Worm (Caenorhabditis elegans): ENCODE data around the gene zig-5.

The zig-5 gene

DNA sequence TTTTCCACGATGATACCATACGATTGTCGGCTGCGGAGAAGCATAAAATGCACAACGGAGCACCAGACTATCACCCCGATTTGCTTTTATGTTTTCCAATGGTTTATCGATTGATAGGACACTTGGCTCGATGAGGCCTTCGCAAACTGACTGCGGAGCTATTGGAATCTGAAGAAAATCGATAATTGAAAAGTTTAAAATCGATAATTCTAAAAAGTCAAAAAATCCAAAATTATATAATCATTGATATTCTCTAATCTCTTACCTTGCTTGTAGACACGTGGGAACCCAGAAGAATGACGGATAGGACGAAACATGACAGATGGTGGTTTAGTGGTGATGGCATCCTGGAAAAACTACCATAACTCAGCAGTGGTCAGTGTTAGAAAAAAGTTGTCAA lies at the start of gene zig-5:
TSS of gene zig-5 (minus strand) at position 349 of the 400 bp plus-strand sequence.
- TF ChIP-seq tbx-7 (tag; optimal IDR thresholded peaks at IDR 0.05): no peak
- TF ChIP-seq ceh-22 (tag; optimal IDR thresholded peaks at IDR 0.05): no peak
- TF ChIP-seq unc-3 (GFP tag; conservative IDR thresholded peaks at IDR 0.05): no peak
- no peak for TF ChIP-seq unc-3 (tag; optimal IDR thresholded peaks at IDR 0.05)
- no peak for TF ChIP-seq lim-6 (tag; optimal IDR thresholded peaks at IDR 0.05)
- TF ChIP-seq C38D4.7 (GFP tag; optimal IDR thresholded peaks at IDR 0.05): no peak
- no peak for TF ChIP-seq nhr-232 (tag; optimal IDR thresholded peaks at IDR 0.05)
- TF ChIP-seq C08G9.2 (tag; optimal IDR thresholded peaks at IDR 0.05): no peak
- no peak for TF ChIP-seq pag-3 (tag; optimal IDR thresholded peaks at IDR 0.05; ENCODE audit: borderline replicate concordance)
- no peak for TF ChIP-seq ceh-34 (tag; optimal IDR thresholded peaks at IDR 0.05)
- no peak for TF ChIP-seq ets-4 (tag; optimal IDR thresholded peaks at IDR 0.05)
- no peak for TF ChIP-seq ceh-30 (tag; optimal IDR thresholded peaks at IDR 0.05)
- TF ChIP-seq gmeb-2 (tag; optimal IDR thresholded peaks at IDR 0.05): no peak
- TF ChIP-seq odd-2 (tag; optimal IDR thresholded peaks at IDR 0.05): no peak
- TF ChIP-seq fkh-6 (tag; optimal IDR thresholded peaks at IDR 0.05): no peak
- TF ChIP-seq elt-2 (tag; optimal IDR thresholded peaks at IDR 0.05): no peak
- no peak for TF ChIP-seq che-1 (tag; optimal IDR thresholded peaks at IDR 0.05)
- no peak for TF ChIP-seq pha-2 (tag; optimal IDR thresholded peaks at IDR 0.05)
- no peak for TF ChIP-seq hlh-6 (tag; optimal IDR thresholded peaks at IDR 0.05)
- no peak for TF ChIP-seq ceh-9 (tag; optimal IDR thresholded peaks at IDR 0.05)

DNA sequence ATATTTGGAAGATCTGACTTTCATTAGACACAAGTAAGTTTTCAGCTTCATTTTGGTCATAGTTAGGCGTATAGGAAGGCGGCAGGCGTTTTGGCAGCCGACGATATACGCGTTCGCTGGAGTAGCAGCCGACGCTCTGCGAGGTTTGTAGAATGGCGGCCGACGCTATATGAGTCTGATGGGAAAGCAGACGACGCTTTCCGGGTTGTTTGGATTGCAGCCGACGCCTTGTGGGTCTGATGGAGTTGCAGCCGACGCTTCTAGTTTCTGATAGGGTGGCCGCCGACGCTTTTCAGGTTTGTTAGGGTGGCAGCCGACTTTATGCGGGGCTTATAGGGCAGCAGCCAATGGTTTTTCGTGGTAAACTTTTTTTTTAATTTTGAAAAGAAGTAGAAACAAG lies 49.5 kb upstream of the zig-5 start:
- TF ChIP-seq gmeb-2 (tag; optimal IDR thresholded peaks at IDR 0.05): no peak
- no peak for TF ChIP-seq nhr-232 (tag; optimal IDR thresholded peaks at IDR 0.05)
- TF ChIP-seq eyg-1 (tag; optimal IDR thresholded peaks at IDR 0.05): no peak
- no peak for TF ChIP-seq nfya-1 (tag; optimal IDR thresholded peaks at IDR 0.05)
- TF ChIP-seq elt-4 (tag; optimal IDR thresholded peaks at IDR 0.05): no peak
- TF ChIP-seq npax-4 (tag; optimal IDR thresholded peaks at IDR 0.05): no peak
- TF ChIP-seq pat-9 (tag; optimal IDR thresholded peaks at IDR 0.05): no peak
- TF ChIP-seq hlh-15 (tag; optimal IDR thresholded peaks at IDR 0.05): no peak
- TF ChIP-seq K02D7.2 (tag; optimal IDR thresholded peaks at IDR 0.05): no peak
- TF ChIP-seq ceh-31 (tag; optimal IDR thresholded peaks at IDR 0.05): no peak
- TF ChIP-seq hlh-13 (GFP tag; optimal IDR thresholded peaks at IDR 0.05): no peak
- no peak for TF ChIP-seq syd-9 (tag; optimal IDR thresholded peaks at IDR 0.05)
- no peak for TF ChIP-seq dve-1 (tag; optimal IDR thresholded peaks at IDR 0.05)
- TF ChIP-seq hlh-6 (tag; optimal IDR thresholded peaks at IDR 0.05): no peak
- TF ChIP-seq unc-3 (GFP tag; conservative IDR thresholded peaks at IDR 0.05): no peak
- no peak for TF ChIP-seq unc-3 (tag; optimal IDR thresholded peaks at IDR 0.05)

DNA sequence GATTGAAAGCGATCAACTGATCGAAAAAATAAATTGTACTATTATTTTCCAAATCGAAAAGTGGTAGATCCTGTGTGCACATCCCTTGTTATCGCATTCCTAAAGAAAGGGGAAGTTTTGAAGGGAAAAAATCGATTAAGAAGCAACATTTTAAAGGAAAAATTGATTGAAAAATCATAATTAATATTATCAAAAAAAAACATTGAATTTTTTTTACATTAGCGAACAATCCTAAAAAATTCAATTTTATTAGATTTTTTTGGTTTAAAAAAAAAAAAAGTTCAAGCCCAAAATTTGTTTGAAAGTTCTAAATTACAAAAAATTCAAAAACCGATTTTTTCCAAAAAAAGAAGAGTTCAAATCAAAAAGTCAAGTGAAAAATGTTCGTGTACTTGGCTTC lies 41.8 kb upstream of the zig-5 start, which contains the start of gene dmsr-5:
TSS of gene dmsr-5 (minus strand) at position 101 of the 400 bp plus-strand sequence.
- TF ChIP-seq unc-3 (GFP tag; conservative IDR thresholded peaks at IDR 0.05) (no peak), unc-3 (tag; optimal IDR thresholded peaks at IDR 0.05) (no peak), lin-11 (tag; optimal IDR thresholded peaks at IDR 0.05) (no peak), nhr-11 (tag; optimal IDR thresholded peaks at IDR 0.05) (no peak), ceh-22 (tag; optimal IDR thresholded peaks at IDR 0.05) (no peak), ets-4 (tag; optimal IDR thresholded peaks at IDR 0.05) (no peak)

DNA sequence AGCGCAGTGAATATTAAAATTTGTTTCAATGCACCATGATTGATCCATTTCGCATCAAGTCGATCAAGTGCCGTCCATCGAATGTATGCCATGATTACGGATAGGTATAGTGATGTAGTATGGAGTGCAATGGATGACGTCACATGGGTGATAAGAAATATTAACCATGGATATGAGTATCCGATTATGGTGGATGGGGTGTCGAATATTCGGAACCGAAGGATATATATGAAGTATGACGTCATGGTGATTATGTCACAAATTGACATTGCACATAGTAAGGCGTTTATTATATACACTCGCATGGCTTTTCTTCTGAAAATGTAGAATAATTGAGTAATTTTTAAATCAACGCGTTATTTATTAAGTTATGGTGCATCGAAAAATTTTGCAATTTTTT lies 40.8 kb upstream of the zig-5 start:
- TF ChIP-seq ceh-34 (tag; optimal IDR thresholded peaks at IDR 0.05): no peak
- TF ChIP-seq ahr-1 (tag; optimal IDR thresholded peaks at IDR 0.05): no peak
- no peak for TF ChIP-seq ceh-19 (GFP tag; optimal IDR thresholded peaks at IDR 0.05)
- no peak for TF ChIP-seq rnt-1 (tag; optimal IDR thresholded peaks at IDR 0.05)

Data from whole organism, late embryonic.